Fruit fly (Drosophila melanogaster) whole organism, prepupa: Measurements from ENCODE around the gene CG7766.

Source experiments
- CG10669 ChIP-seq: fragments of 200-800 bp; sonication (Bioruptor generic); optimal IDR thresholded peaks from 3 replicates; lab custom pipeline; 2018; ENCODE audit warnings: missing biosample characterization, mild to moderate bottlenecking, missing genetic modification characterization, moderate library complexity
- CG11294 ChIP-seq: fragments of 200-800 bp; sonication (Bioruptor generic); IDR thresholded peaks from 2 replicates; pipeline ENCODE4 v1.3.6; 2022; ENCODE audit warnings: missing biosample characterization, missing genetic modification characterization
- CG11762 ChIP-seq: fragments of 200-800 bp; sonication (Bioruptor generic); optimal IDR thresholded peaks from 3 replicates; lab custom pipeline; 2016; ENCODE audit warnings: missing biosample characterization, missing genetic modification characterization; ENCODE audit not compliant: insufficient read depth
- CG11902 ChIP-seq: fragments of 200-800 bp; sonication (Bioruptor generic); optimal IDR thresholded peaks from 3 replicates; lab custom pipeline; 2016; ENCODE audit warnings: missing biosample characterization, missing genetic modification characterization
- CG15336 ChIP-seq: fragments of 200-800 bp; sonication (Bioruptor generic); IDR thresholded peaks from 2 replicates; pipeline ENCODE4 v1.3.6; 2022; ENCODE audit warnings: missing biosample characterization, missing genetic modification characterization
- CG1621 ChIP-seq: fragments of 200-800 bp; sonication (Bioruptor generic); optimal IDR thresholded peaks from 3 replicates; lab custom pipeline; 2018; ENCODE audit warnings: missing biosample characterization, mild to moderate bottlenecking, missing genetic modification characterization
- CG16779 ChIP-seq: fragments of 200-800 bp; sonication (Bioruptor generic); optimal IDR thresholded peaks from 3 replicates; lab custom pipeline; 2017; ENCODE audit warnings: missing biosample characterization, mild to moderate bottlenecking, missing genetic modification characterization
- CG31627 ChIP-seq: fragments of 200-800 bp; sonication (Bioruptor generic); optimal IDR thresholded peaks from 3 replicates; lab custom pipeline; 2016; ENCODE audit warnings: missing biosample characterization, missing genetic modification characterization
- CG34406 ChIP-seq: fragments of 200-800 bp; sonication (Bioruptor generic); optimal IDR thresholded peaks from 3 replicates; lab custom pipeline; 2016; ENCODE audit warnings: missing biosample characterization, missing genetic modification characterization
- CG3919 ChIP-seq: fragments of 200-800 bp; sonication (Bioruptor generic); optimal IDR thresholded peaks from 3 replicates; lab custom pipeline; 2016; ENCODE audit warnings: missing biosample characterization, missing genetic modification characterization
- CG4318 ChIP-seq: fragments of 200-800 bp; sonication (Bioruptor generic); optimal IDR thresholded peaks from 3 replicates; lab custom pipeline; 2017; ENCODE audit warnings: missing biosample characterization, mild to moderate bottlenecking, missing genetic modification characterization
- CG6163 ChIP-seq: fragments of 200-800 bp; sonication (Bioruptor generic); IDR thresholded peaks from 3 replicates; pipeline ENCODE4 v1.3.6; 2022; ENCODE audit warnings: missing biosample characterization, missing genetic modification characterization
- CG6276 ChIP-seq: fragments of 200-800 bp; sonication (Bioruptor generic); optimal IDR thresholded peaks from 2 replicates; lab custom pipeline; 2017; ENCODE audit warnings: missing biosample characterization, mild to moderate bottlenecking, missing genetic modification characterization
- CG6854 ChIP-seq: fragments of 200-800 bp; sonication (Bioruptor generic); optimal IDR thresholded peaks from 2 replicates; lab custom pipeline; 2017; ENCODE audit warnings: missing biosample characterization, mild to moderate bottlenecking, missing genetic modification characterization
- CG7368 ChIP-seq: fragments of 200-800 bp; sonication (Bioruptor generic); optimal IDR thresholded peaks from 3 replicates; lab custom pipeline; 2016; ENCODE audit warnings: missing biosample characterization, missing genetic modification characterization
- CG8119 ChIP-seq: fragments of 200-800 bp; sonication (Bioruptor generic); IDR thresholded peaks from 3 replicates; pipeline ENCODE4 v1.3.6; 2022; ENCODE audit warnings: missing biosample characterization, missing genetic modification characterization
- CG8319 ChIP-seq: fragments of 200-800 bp; sonication (Bioruptor generic); optimal IDR thresholded peaks from 3 replicates; lab custom pipeline; 2016; ENCODE audit warnings: missing biosample characterization, missing genetic modification characterization
- CG8632 ChIP-seq: fragments of 200-800 bp; sonication (Bioruptor generic); optimal IDR thresholded peaks from 3 replicates; lab custom pipeline; 2016; ENCODE audit warnings: missing biosample characterization, missing genetic modification characterization
- CG9139 ChIP-seq: fragments of 200-800 bp; sonication (Bioruptor generic); optimal IDR thresholded peaks from 3 replicates; lab custom pipeline; 2017; ENCODE audit warnings: missing biosample characterization, mild to moderate bottlenecking, missing genetic modification characterization
- Eip75B ChIP-seq: fragments of 200-800 bp; sonication (Bioruptor generic); optimal IDR thresholded peaks from 3 replicates; lab custom pipeline; 2016; ENCODE audit warnings: missing biosample characterization, missing genetic modification characterization
- Eip78C ChIP-seq: fragments of 200-800 bp; sonication (Bioruptor generic); peaks from one replicate; lab custom pipeline; 2016; ENCODE audit warnings: missing biosample characterization, missing genetic modification characterization
- Eip93F ChIP-seq: fragments of 200-800 bp; sonication (Bioruptor generic); optimal IDR thresholded peaks from 2 replicates; lab custom pipeline; 2016; ENCODE audit warnings: missing biosample characterization, mild to moderate bottlenecking, missing genetic modification characterization
- Ets21C ChIP-seq: fragments of 200-800 bp; sonication (Bioruptor generic); optimal IDR thresholded peaks from 3 replicates; lab custom pipeline; 2016; ENCODE audit warnings: missing biosample characterization, missing genetic modification characterization
- Ets96B ChIP-seq: fragments of 200-800 bp; optimal IDR thresholded peaks from 2 replicates; lab custom pipeline; 2019; ENCODE audit warnings: missing biosample characterization, mild to moderate bottlenecking, missing genetic modification characterization, moderate library complexity
- Gug ChIP-seq: fragments of 200-800 bp; sonication (Bioruptor generic); IDR thresholded peaks from 2 replicates; pipeline ENCODE4 v1.3.6; 2022; ENCODE audit warnings: missing biosample characterization, missing genetic modification characterization
- Hr38 ChIP-seq: sonication (Bioruptor generic); optimal IDR thresholded peaks from 2 replicates; lab custom pipeline; 2016; ENCODE audit warnings: missing biosample characterization, missing genetic modification characterization
- Hr39 ChIP-seq: fragments of 200-800 bp; sonication (Bioruptor generic); optimal IDR thresholded peaks from 2 replicates; lab custom pipeline; 2016; ENCODE audit warnings: missing biosample characterization, missing genetic modification characterization
- Hr4 ChIP-seq: fragments of 200-800 bp; sonication (Bioruptor generic); optimal IDR thresholded peaks from 3 replicates; lab custom pipeline; 2016; ENCODE audit warnings: missing biosample characterization, missing genetic modification characterization
- Lpt ChIP-seq: fragments of 200-800 bp; sonication (Bioruptor generic); optimal IDR thresholded peaks from 3 replicates; lab custom pipeline; 2016; ENCODE audit warnings: missing biosample characterization, missing genetic modification characterization
- Met ChIP-seq: fragments of 200-800 bp; sonication (Bioruptor generic); optimal IDR thresholded peaks from 3 replicates; lab custom pipeline; 2016; ENCODE audit warnings: missing biosample characterization, missing genetic modification characterization
- OdsH ChIP-seq: fragments of 200-800 bp; sonication (Bioruptor generic); optimal IDR thresholded peaks from 3 replicates; lab custom pipeline; 2016; ENCODE audit warnings: missing biosample characterization, missing genetic modification characterization
- Smox ChIP-seq: fragments of 200-800 bp; sonication (Bioruptor generic); optimal IDR thresholded peaks from 3 replicates; lab custom pipeline; 2016; ENCODE audit warnings: missing biosample characterization, missing genetic modification characterization
- Sox14 ChIP-seq: fragments of 200-800 bp; sonication (Bioruptor generic); optimal IDR thresholded peaks from 3 replicates; lab custom pipeline; 2016; ENCODE audit warnings: missing biosample characterization, missing genetic modification characterization
- Sox15 ChIP-seq: fragments of 200-800 bp; sonication (Bioruptor generic); optimal IDR thresholded peaks from 3 replicates; lab custom pipeline; 2016; ENCODE audit warnings: missing biosample characterization, missing genetic modification characterization
- achi ChIP-seq: fragments of 200-800 bp; sonication (Bioruptor generic); optimal IDR thresholded peaks from 3 replicates; lab custom pipeline; 2016; ENCODE audit warnings: missing biosample characterization, missing genetic modification characterization
- acj6 ChIP-seq: fragments of 200-800 bp; sonication (Bioruptor generic); optimal IDR thresholded peaks from 3 replicates; lab custom pipeline; 2016; ENCODE audit warnings: missing biosample characterization, missing genetic modification characterization
- dac ChIP-seq: fragments of 200-800 bp; sonication (Bioruptor generic); optimal IDR thresholded peaks from 2 replicates; lab custom pipeline; 2017; ENCODE audit warnings: missing biosample characterization, mild to moderate bottlenecking, missing genetic modification characterization
- eg ChIP-seq: fragments of 200-800 bp; sonication (Bioruptor generic); IDR thresholded peaks from 3 replicates; pipeline ENCODE4 v1.3.6; 2022; ENCODE audit warnings: missing biosample characterization, missing genetic modification characterization
- esn ChIP-seq: fragments of 200-800 bp; sonication (Bioruptor generic); optimal IDR thresholded peaks from 2 replicates; lab custom pipeline; 2016; ENCODE audit warnings: missing biosample characterization, mild to moderate bottlenecking, missing genetic modification characterization, moderate library complexity
- fkh ChIP-seq: fragments of 200-800 bp; sonication (Bioruptor generic); optimal IDR thresholded peaks from 3 replicates; lab custom pipeline; 2017; ENCODE audit warnings: missing biosample characterization, mild to moderate bottlenecking, missing genetic modification characterization, moderate library complexity
- lz ChIP-seq: fragments of 200-800 bp; sonication (Bioruptor generic); optimal IDR thresholded peaks from 3 replicates; lab custom pipeline; 2016; ENCODE audit warnings: missing biosample characterization, missing genetic modification characterization
- pdm3 ChIP-seq: fragments of 200-800 bp; sonication (Bioruptor generic); optimal IDR thresholded peaks from 3 replicates; lab custom pipeline; 2016; ENCODE audit warnings: missing biosample characterization, missing genetic modification characterization
- salr ChIP-seq, 2 experiments: fragments of 200-800 bp; sonication (Bioruptor generic); optimal IDR thresholded peaks; 3 replicates each; lab custom pipeline; 2016 to 2018; ENCODE audit warnings: missing biosample characterization in 2 of 2, missing genetic modification characterization in 2 of 2, mild to moderate bottlenecking in 1 of 2
- ss ChIP-seq, 2 experiments: fragments of 200-800 bp; sonication (Bioruptor generic); optimal IDR thresholded peaks; 2 replicates in 1 of 2; 3 replicates in 1 of 2; lab custom pipeline; 2017 to 2018; ENCODE audit warnings: mild to moderate bottlenecking in 2 of 2, missing biosample characterization in 2 of 2, missing genetic modification characterization in 2 of 2, moderate library complexity in 1 of 2
- svp ChIP-seq: fragments of 200-800 bp; sonication (Bioruptor generic); peaks from one replicate; lab custom pipeline; 2016; ENCODE audit warnings: missing biosample characterization, missing genetic modification characterization
- topi ChIP-seq: fragments of 200-800 bp; sonication (Bioruptor generic); optimal IDR thresholded peaks from 3 replicates; lab custom pipeline; 2016; ENCODE audit warnings: missing biosample characterization, missing genetic modification characterization
- vri ChIP-seq: fragments of 200-800 bp; sonication (Bioruptor generic); optimal IDR thresholded peaks from 3 replicates; lab custom pipeline; 2016; ENCODE audit warnings: missing biosample characterization, mild to moderate bottlenecking, missing genetic modification characterization

Gene CG7766

DNA sequence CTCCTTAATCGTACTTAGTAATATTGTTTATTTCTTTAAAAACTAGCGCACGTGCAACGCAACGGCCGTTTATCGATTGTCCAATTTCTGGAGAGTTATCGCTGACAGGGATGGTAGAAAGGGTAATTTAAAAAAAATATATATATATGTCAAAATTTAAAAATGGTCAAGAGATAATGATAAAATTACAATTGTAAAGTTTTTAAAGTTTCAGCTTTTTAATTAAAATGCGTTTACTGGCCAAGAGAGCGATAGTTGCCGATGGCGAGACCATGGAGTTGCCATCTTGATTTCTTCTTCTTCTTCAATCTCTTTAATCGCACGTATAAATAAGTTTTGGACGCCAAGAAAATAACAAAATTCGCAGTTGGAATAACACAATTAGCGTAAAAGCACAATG is 22.6 kb downstream of the CG7766 start, which contains the start of the genes CG7246 and HP1b (continued):
- TF ChIP-seq ss (GFP tag; optimal IDR thresholded peaks at IDR 0.05; lab: Kevin White, UChicago) (peak in 1 of 2 experiments; percentile 56), dac (GFP tag; lab: Kevin White, UChicago) (peak; percentile 9), CG10669 (peak; percentile 31), CG9139 (GFP tag; lab: Kevin White, UChicago) (no peak), CG3919 (GFP tag; lab: Kevin White, UChicago) (peak; percentile 66), Eip93F (GFP tag; lab: Kevin White, UChicago) (peak; percentile 52), CG11294 (GFP tag; lab: Robert Waterston, UW) (no peak), OdsH (peak; percentile 72), CG7368 (GFP tag; lab: Kevin White, UChicago) (peak; percentile 32), Met (GFP tag; lab: Kevin White, UChicago) (peak; percentile 66), CG34406 (GFP tag; lab: Kevin White, UChicago) (peak; percentile 44), CG4318 (GFP tag; lab: Kevin White, UChicago) (no peak), Eip78C (GFP tag; lab: Kevin White, UChicago) (peak; percentile 84), Hr38 (no peak), CG6163 (GFP tag; lab: Robert Waterston, UW) (peak; percentile 69), CG6276 (GFP tag; lab: Kevin White, UChicago) (no peak), CG6854 (GFP tag; lab: Kevin White, UChicago) (no peak), CG11762 (peak; percentile 52)

DNA sequence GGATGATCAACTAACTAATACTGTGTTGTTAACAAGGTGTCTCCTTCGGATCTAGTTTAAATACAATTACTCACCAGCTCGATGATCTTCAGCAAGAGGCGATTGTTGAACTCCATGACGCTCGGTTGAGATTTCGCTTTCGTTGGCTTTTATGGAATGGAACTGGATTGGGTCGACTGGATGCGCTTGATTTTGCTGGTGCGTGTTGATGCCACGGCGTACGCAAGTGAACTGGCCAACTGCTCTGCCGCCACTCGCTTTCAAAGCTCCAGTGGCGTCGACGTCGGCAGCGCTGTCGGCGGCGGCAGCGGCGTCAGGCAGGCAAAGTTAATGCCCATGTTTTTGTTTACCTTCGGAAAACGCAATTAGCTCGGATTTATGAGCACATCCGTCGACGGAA is 25.3 kb downstream of the CG7766 start, which contains the start of gene CG44325:
CG44325 (minus strand) TSS at position 237 of the 400 bp plus-strand sequence.
- TF ChIP-seq Gug (GFP tag; lab: Robert Waterston, UW) (no peak), salr (GFP tag; optimal IDR thresholded peaks at IDR 0.05; lab: Kevin White, UChicago) (no peak), dac (GFP tag; lab: Kevin White, UChicago) (no peak), CG6276 (GFP tag; lab: Kevin White, UChicago) (no peak), CG11762 (no peak), CG31627 (no peak), Hr39 (no peak), fkh (GFP tag; lab: Kevin White, UChicago) (no peak), esn (GFP tag; lab: Kevin White, UChicago) (peak; percentile 44), CG6854 (GFP tag; lab: Kevin White, UChicago) (peak; percentile 83), topi (GFP tag; lab: Kevin White, UChicago) (peak; percentile 50), Lpt (GFP tag; lab: Kevin White, UChicago) (no peak), CG1621 (tag; lab: Kevin White, UChicago) (peak; percentile 66), CG11294 (GFP tag; lab: Robert Waterston, UW) (no peak), Ets21C (GFP tag; lab: Kevin White, UChicago) (no peak), CG15336 (GFP tag; lab: Robert Waterston, UW) (peak; percentile 46; the same call in 1 of the 2 replicates), Ets96B (no peak), achi (no peak), CG8319 (GFP tag; lab: Kevin White, UChicago) (no peak), Eip75B (peak; percentile 49), CG10669 (peak; percentile 21), acj6 (no peak), lz (GFP tag; lab: Kevin White, UChicago) (no peak), CG11902 (GFP tag; lab: Kevin White, UChicago) (no peak), svp (GFP tag; lab: Kevin White, UChicago) (peak; percentile 67), vri (GFP tag; lab: Kevin White, UChicago) (peak; percentile 64), Hr4 (GFP tag; lab: Kevin White, UChicago) (no peak), OdsH (no peak), Sox14 (GFP tag; lab: Kevin White, UChicago) (peak; percentile 11), Smox (GFP tag; lab: Kevin White, UChicago) (peak; percentile 17), CG7368 (GFP tag; lab: Kevin White, UChicago) (peak; percentile 49), pdm3 (GFP tag; lab: Kevin White, UChicago) (no peak), ss (GFP tag; optimal IDR thresholded peaks at IDR 0.05; lab: Kevin White, UChicago) (peak; percentile 38 to 62), CG3919 (GFP tag; lab: Kevin White, UChicago) (peak; percentile 59), eg (GFP tag; lab: Robert Waterston, UW) (peak; percentile 69; the same call in 2 of the 3 replicates), CG34406 (GFP tag; lab: Kevin White, UChicago) (no peak), CG8119 (GFP tag; lab: Robert Waterston, UW) (peak; percentile 29; the same call in 1 of the 3 replicates), Hr38 (no peak), CG16779 (no peak), Eip78C (GFP tag; lab: Kevin White, UChicago) (peak; percentile 55), CG8632 (no peak), CG9139 (GFP tag; lab: Kevin White, UChicago) (peak; percentile 50), Sox15 (GFP tag; lab: Kevin White, UChicago) (no peak), CG6163 (GFP tag; lab: Robert Waterston, UW) (peak; percentile 74; the same call in 2 of the 3 replicates), Met (GFP tag; lab: Kevin White, UChicago) (peak; percentile 8), CG4318 (GFP tag; lab: Kevin White, UChicago) (no peak)
